Worm (Caenorhabditis elegans) whole organism, mixed stage, embryonic: ENCODE measurements around the gene srg-26.

Source experiments
- ceh-39 ChIP-seq: fragments of 150-350 bp; optimal IDR thresholded peaks from 2 replicates; lab custom pipeline; 2014; ENCODE audit warnings: missing biosample characterization, missing genetic modification characterization
- ceh-83 ChIP-seq: fragments of 200-800 bp; sonication (Bioruptor generic); optimal IDR thresholded peaks from 2 replicates; lab custom pipeline; 2018; ENCODE audit warnings: mild to moderate bottlenecking, missing genetic modification characterization, missing compliant biosample characterization
- cnd-1 ChIP-seq: fragments of 200-800 bp; sonication (Bioruptor generic); optimal IDR thresholded peaks from 2 replicates; lab custom pipeline; 2018; ENCODE audit warnings: mild to moderate bottlenecking, missing genetic modification characterization, missing compliant biosample characterization
- pha-4 ChIP-seq: fragments of 150-350 bp; optimal IDR thresholded peaks from 2 replicates; lab custom pipeline; 2018; ENCODE audit warnings: missing biosample characterization, missing genetic modification reagents, missing genetic modification characterization

- TF ChIP-seq pha-4 (tag; lab: Kevin White, UChicago), result no peak
- TF ChIP-seq ceh-39 (tag; lab: Kevin White, UChicago), result no peak
- TF ChIP-seq ceh-83, result no peak
- no peak for TF ChIP-seq cnd-1 (tag; lab: Kevin White, UChicago)
Measured at ce11 chrV:5351483-5351882, 20.4 kb downstream of the srg-26 start, which contains the start of gene srd-9.
